Fruit fly (Drosophila melanogaster) whole organism, prepupa: ENCODE results near the gene CG14566.

Source experiments
- CG11902 ChIP-seq: fragments of 200-800 bp; sonication (Bioruptor generic); optimal IDR thresholded peaks from 3 replicates; lab custom pipeline; 2016; ENCODE audit warnings: missing biosample characterization, missing genetic modification characterization
- CG6163 ChIP-seq: fragments of 200-800 bp; sonication (Bioruptor generic); IDR thresholded peaks from 3 replicates; pipeline ENCODE4 v1.3.6; 2022; ENCODE audit warnings: missing biosample characterization, missing genetic modification characterization
- Ets96B ChIP-seq: fragments of 200-800 bp; optimal IDR thresholded peaks from 2 replicates; lab custom pipeline; 2019; ENCODE audit warnings: missing biosample characterization, mild to moderate bottlenecking, missing genetic modification characterization, moderate library complexity
- Hr4 ChIP-seq: fragments of 200-800 bp; sonication (Bioruptor generic); optimal IDR thresholded peaks from 3 replicates; lab custom pipeline; 2016; ENCODE audit warnings: missing biosample characterization, missing genetic modification characterization
- OdsH ChIP-seq: fragments of 200-800 bp; sonication (Bioruptor generic); optimal IDR thresholded peaks from 3 replicates; lab custom pipeline; 2016; ENCODE audit warnings: missing biosample characterization, missing genetic modification characterization
- svp ChIP-seq: fragments of 200-800 bp; sonication (Bioruptor generic); peaks from one replicate; lab custom pipeline; 2016; ENCODE audit warnings: missing biosample characterization, missing genetic modification characterization

DNA sequence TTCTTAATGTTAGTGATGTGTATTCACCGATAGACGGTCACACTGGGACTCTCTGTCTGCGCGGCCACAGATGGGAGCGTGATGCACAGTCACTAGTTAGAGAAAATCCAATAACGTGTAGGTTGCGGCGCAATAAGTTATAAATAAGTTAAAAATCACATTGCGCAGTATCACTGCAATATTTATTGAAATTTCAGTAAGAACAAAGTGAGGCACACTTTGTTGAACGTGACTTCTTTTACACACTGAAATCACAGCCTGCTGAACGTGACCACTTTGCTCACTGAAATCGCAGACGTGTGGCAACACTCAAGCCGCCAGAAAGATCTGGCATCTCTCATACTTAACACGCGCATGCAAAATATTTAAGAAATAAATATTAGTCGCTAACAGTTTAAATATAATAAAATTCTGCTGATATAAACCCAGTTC lies 11.5 kb downstream of the CG14566 start, which contains the start of the genes CG11247 and Polr2H:
- peak; percentile 93 for TF ChIP-seq svp (GFP tag; lab: Kevin White, UChicago)
- TF ChIP-seq Hr4 (GFP tag; lab: Kevin White, UChicago), result peak; percentile 95
- peak; percentile 93 for TF ChIP-seq OdsH (GFP tag; lab: Kevin White, UChicago)
- peak; percentile 78 for TF ChIP-seq Ets96B
- TF ChIP-seq CG11902, result peak; percentile 93
- peak; percentile 92 for TF ChIP-seq CG6163 (GFP tag; lab: Robert Waterston, UW)
